Worm (Caenorhabditis elegans) whole organism, L2 larva: Measurements from ENCODE around the gene toca-2.

Experiments
- ama-1 ChIP-seq: fragments of 150-350 bp; optimal IDR thresholded peaks from 2 replicates; lab custom pipeline; 2018; ENCODE audit warnings: inconsistent platforms
- elt-1 ChIP-seq: fragments of 150-350 bp; optimal IDR thresholded peaks from 2 replicates; lab custom pipeline; 2014; ENCODE audit warnings: missing biosample characterization, missing genetic modification characterization

- TF ChIP-seq ama-1 (lab: Kevin White, UChicago) (no peak), elt-1 (no peak)
Measured at ce11 chrIII:13713807-13714206, 41.9 kb upstream of the toca-2 start.
